Fruit fly (Drosophila melanogaster): ENCODE measurements around the gene His3.3B.

Gene His3.3B

DNA sequence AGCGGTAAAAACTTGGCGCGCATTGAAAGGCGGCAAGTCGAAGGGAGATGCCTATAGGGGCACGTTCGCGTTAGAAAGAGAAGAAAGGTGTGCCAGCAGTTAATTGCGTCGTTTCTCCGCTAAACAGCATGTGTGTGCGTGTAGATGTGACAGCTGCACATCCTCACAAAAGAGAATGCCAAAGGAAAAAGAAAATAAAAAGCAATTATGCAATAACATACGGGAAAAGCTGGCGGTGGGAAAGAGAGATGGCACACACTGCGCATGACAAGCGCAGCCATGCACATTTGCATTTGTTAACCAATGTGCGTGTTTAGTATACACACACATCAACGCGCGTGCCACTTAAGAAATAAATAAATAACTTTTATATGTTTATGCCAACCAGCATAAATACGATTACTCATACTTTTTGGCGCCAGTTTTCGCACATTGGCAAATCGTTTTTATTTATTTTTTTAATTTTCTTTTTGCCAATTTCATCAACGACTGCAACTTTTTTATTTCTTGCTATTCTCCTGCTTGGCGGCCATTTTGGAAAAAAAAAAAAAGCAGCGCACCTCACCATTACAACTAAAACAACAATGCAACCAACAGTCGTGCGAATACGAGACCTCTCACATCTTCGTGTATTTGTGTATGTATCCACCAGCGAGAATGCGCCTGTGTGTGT, 618 bp downstream of the His3.3B start:
- TF ChIP-seq CG6276 (GFP tag; optimal IDR thresholded peaks at IDR 0.05) (peak; percentile 48), CG1621 (tag; optimal IDR thresholded peaks at IDR 0.05) (peak; percentile 4), CG9139 (GFP tag; optimal IDR thresholded peaks at IDR 0.05) (no peak), Ets21C (GFP tag; optimal IDR thresholded peaks at IDR 0.05) (no peak), Hr38 (GFP tag; optimal IDR thresholded peaks at IDR 0.05) (no peak), lz (GFP tag; optimal IDR thresholded peaks at IDR 0.05) (no peak), esn (GFP tag; optimal IDR thresholded peaks at IDR 0.05) (no peak), CG3919 (GFP tag; optimal IDR thresholded peaks at IDR 0.05) (no peak), CG32006 (GFP tag; optimal IDR thresholded peaks at IDR 0.05) (peak; percentile 28), CG10631 (GFP tag; optimal IDR thresholded peaks at IDR 0.05) (peak; percentile 2), Hr4 (GFP tag; optimal IDR thresholded peaks at IDR 0.05) (no peak), fd85E (GFP tag; optimal IDR thresholded peaks at IDR 0.05) (no peak), CG4318 (GFP tag; optimal IDR thresholded peaks at IDR 0.05) (no peak), Smox (GFP tag; optimal IDR thresholded peaks at IDR 0.05) (peak; percentile 18), CG6808 (GFP tag; optimal IDR thresholded peaks at IDR 0.05) (peak; percentile 58), Blimp-1 (GFP tag; optimal IDR thresholded peaks at IDR 0.05) (no peak), vri (GFP tag; optimal IDR thresholded peaks at IDR 0.05) (peak; percentile 95), Hr39 (GFP tag; optimal IDR thresholded peaks at IDR 0.05) (no peak), CG10669 (GFP tag; optimal IDR thresholded peaks at IDR 0.05) (peak; percentile 16), CG8319 (GFP tag; optimal IDR thresholded peaks at IDR 0.05) (no peak), Ets96B (tag; optimal IDR thresholded peaks at IDR 0.05) (peak; percentile 63), net (GFP tag; optimal IDR thresholded peaks at IDR 0.05) (no peak), CG31627 (GFP tag; optimal IDR thresholded peaks at IDR 0.05) (no peak), CG6163 (GFP tag; IDR thresholded peaks at IDR 0.05) (peak; percentile 64), CG11762 (GFP tag; optimal IDR thresholded peaks at IDR 0.05; ENCODE audit: insufficient read depth) (peak; percentile 30), cyc (GFP tag; optimal IDR thresholded peaks at IDR 0.05) (no peak), svp (GFP tag) (peak; percentile 60), pdm3 (GFP tag; optimal IDR thresholded peaks at IDR 0.05) (peak; percentile 36), ss (GFP tag; optimal IDR thresholded peaks at IDR 0.05) (peak; percentile 67 to 81), CG7368 (GFP tag; optimal IDR thresholded peaks at IDR 0.05) (no peak), dsx (GFP tag; optimal IDR thresholded peaks at IDR 0.05; ENCODE audit: poor library complexity, severe bottlenecking) (peak; percentile 43), dac (GFP tag; optimal IDR thresholded peaks at IDR 0.05) (no peak), OdsH (GFP tag; optimal IDR thresholded peaks at IDR 0.05) (peak; percentile 7), Sox14 (GFP tag; optimal IDR thresholded peaks at IDR 0.05) (peak; percentile 19), eg (GFP tag; IDR thresholded peaks at IDR 0.05) (peak; percentile 54; the same call in 1 of the 3 replicates), CG8119 (GFP tag; IDR thresholded peaks at IDR 0.05) (peak; percentile 51), acj6 (GFP tag; optimal IDR thresholded peaks at IDR 0.05) (no peak), achi (GFP tag; optimal IDR thresholded peaks at IDR 0.05) (peak; percentile 13), fkh (GFP tag; optimal IDR thresholded peaks at IDR 0.05) (peak; percentile 72), Lpt (GFP tag; optimal IDR thresholded peaks at IDR 0.05) (no peak), Eip78C (GFP tag) (peak; percentile 44), spab (GFP tag; optimal IDR thresholded peaks at IDR 0.05) (peak; percentile 41), fd59A (GFP tag; optimal IDR thresholded peaks at IDR 0.05) (no peak), Gug (GFP tag; IDR thresholded peaks at IDR 0.05) (no peak; the same call in 1 of the 2 replicates), CG6792 (GFP tag; optimal IDR thresholded peaks at IDR 0.05) (no peak), Met (GFP tag; optimal IDR thresholded peaks at IDR 0.05) (no peak), Sox15 (GFP tag; optimal IDR thresholded peaks at IDR 0.05) (no peak), CG6854 (GFP tag; optimal IDR thresholded peaks at IDR 0.05) (no peak), CG11902 (GFP tag; optimal IDR thresholded peaks at IDR 0.05) (no peak), CG8632 (GFP tag; optimal IDR thresholded peaks at IDR 0.05) (no peak), Eip93F (GFP tag; optimal IDR thresholded peaks at IDR 0.05) (no peak)
